Fruit fly (Drosophila melanogaster) whole organism, embryonic: Measurements from ENCODE around the gene CG31099.
A peak's percentile ranks its signal among the peaks of the same experiment; 100 is the strongest.

Source experiments
- Antp ChIP-seq: fragments of 200-800 bp; sonication (Bioruptor generic); optimal IDR thresholded peaks from 3 replicates; lab custom pipeline; 2016; ENCODE audit warnings: missing biosample characterization, missing genetic modification characterization
- Awh ChIP-seq: fragments of 200-800 bp; sonication (Bioruptor generic); IDR thresholded peaks from 2 replicates; pipeline ENCODE4, ENCODE4 v1.3.6; 2022; ENCODE audit warnings: missing biosample characterization, missing genetic modification characterization
- Blimp-1 ChIP-seq: fragments of 200-800 bp; sonication (Bioruptor generic); optimal IDR thresholded peaks from 3 replicates; lab custom pipeline; 2018; ENCODE audit warnings: missing biosample characterization, missing genetic modification characterization, mild to moderate bottlenecking, moderate library complexity, missing genetic modification reagents
- CG11456 ChIP-seq: fragments of 200-800 bp; sonication (Bioruptor generic); IDR thresholded peaks from 3 replicates; pipeline ENCODE4 v1.3.6; 2022; ENCODE audit warnings: missing biosample characterization, missing genetic modification characterization
- CG12104 ChIP-seq: fragments of 200-800 bp; sonication (Bioruptor generic); optimal IDR thresholded peaks from 3 replicates; lab custom pipeline; 2016; ENCODE audit warnings: missing biosample characterization, missing genetic modification characterization
- CG13624 ChIP-seq: fragments of 200-800 bp; sonication (Bioruptor generic); optimal IDR thresholded peaks from 2 replicates; lab custom pipeline; 2016; ENCODE audit warnings: missing biosample characterization, missing genetic modification characterization
- CG1647 ChIP-seq: fragments of 200-800 bp; sonication (Bioruptor generic); optimal IDR thresholded peaks from 3 replicates; lab custom pipeline; 2016; ENCODE audit warnings: missing biosample characterization, missing genetic modification characterization
- CG18476 ChIP-seq: fragments of 200-800 bp; sonication (Bioruptor generic); optimal IDR thresholded peaks from 2 replicates; lab custom pipeline; 2016; ENCODE audit warnings: missing biosample characterization, mild to moderate bottlenecking, missing genetic modification characterization
- CG18599 ChIP-seq: fragments of 200-800 bp; sonication (Bioruptor generic); optimal IDR thresholded peaks from 3 replicates; lab custom pipeline; 2017; ENCODE audit warnings: missing biosample characterization, missing genetic modification characterization, mild to moderate bottlenecking, moderate library complexity, missing genetic modification reagents
- CG2678 ChIP-seq: fragments of 200-800 bp; sonication (Bioruptor generic); optimal IDR thresholded peaks from 3 replicates; lab custom pipeline; 2019; ENCODE audit warnings: missing biosample characterization, mild to moderate bottlenecking, missing genetic modification characterization, moderate library complexity
- CG31365 ChIP-seq: fragments of 200-800 bp; sonication (Bioruptor generic); optimal IDR thresholded peaks from 2 replicates; lab custom pipeline; 2018; ENCODE audit warnings: missing biosample characterization, mild to moderate bottlenecking, missing genetic modification characterization
- CG32532 ChIP-seq: fragments of 200-800 bp; sonication (Bioruptor generic); IDR thresholded peaks from 2 replicates; pipeline ENCODE4 v1.3.6; 2022; ENCODE audit warnings: missing biosample characterization, missing genetic modification characterization
- CG33213 ChIP-seq: fragments of 200-800 bp; sonication (Bioruptor generic); optimal IDR thresholded peaks from 3 replicates; lab custom pipeline; 2016; ENCODE audit warnings: missing biosample characterization, missing genetic modification characterization
- CG4424 ChIP-seq: fragments of 200-800 bp; sonication (Bioruptor generic); optimal IDR thresholded peaks from 3 replicates; lab custom pipeline; 2016; ENCODE audit warnings: missing biosample characterization, missing genetic modification characterization
- CG5245 ChIP-seq: fragments of 200-800 bp; sonication (Bioruptor generic); optimal IDR thresholded peaks from 3 replicates; lab custom pipeline; 2016; ENCODE audit warnings: missing biosample characterization, missing genetic modification characterization
- CG6654 ChIP-seq: fragments of 200-800 bp; sonication (Bioruptor generic); optimal IDR thresholded peaks from 2 replicates; lab custom pipeline; 2017; ENCODE audit warnings: missing biosample characterization, mild to moderate bottlenecking, missing genetic modification characterization
- CG7271 ChIP-seq: fragments of 200-800 bp; sonication (Bioruptor generic); optimal IDR thresholded peaks from 2 replicates; lab custom pipeline; 2018; ENCODE audit warnings: missing biosample characterization, mild to moderate bottlenecking, missing genetic modification characterization, moderate library complexity
- CG9609 ChIP-seq: fragments of 200-800 bp; sonication (Bioruptor generic); optimal IDR thresholded peaks from 3 replicates; lab custom pipeline; 2016; ENCODE audit warnings: missing biosample characterization, missing genetic modification characterization
- CG9876 ChIP-seq: fragments of 200-800 bp; sonication (Bioruptor generic); optimal IDR thresholded peaks from 2 replicates; lab custom pipeline; 2016; ENCODE audit warnings: missing biosample characterization, missing genetic modification characterization
- CG9932 ChIP-seq: fragments of 200-800 bp; sonication (Bioruptor generic); IDR thresholded peaks from 2 replicates; pipeline ENCODE4 v1.3.6; 2022; ENCODE audit warnings: missing biosample characterization, missing genetic modification characterization
- CkIIα-i1 ChIP-seq: fragments of 200-800 bp; sonication (Bioruptor generic); IDR thresholded peaks from 2 replicates; pipeline ENCODE4 v1.3.6; 2022; ENCODE audit warnings: missing biosample characterization, missing genetic modification characterization
- Dbx ChIP-seq: fragments of 200-800 bp; sonication (Bioruptor generic); IDR thresholded peaks from 3 replicates; pipeline ENCODE4 v1.3.6; 2022; ENCODE audit warnings: missing biosample characterization, missing genetic modification characterization
- GATAe ChIP-seq: fragments of 200-800 bp; sonication (Bioruptor generic); conservative IDR thresholded peaks from 2 replicates; pipeline ENCODE4 v1.3.6; 2022; ENCODE audit warnings: missing biosample characterization, missing genetic modification characterization
- HmgZ ChIP-seq: fragments of 200-800 bp; sonication (Bioruptor generic); optimal IDR thresholded peaks from 2 replicates; lab custom pipeline; 2018; ENCODE audit warnings: missing biosample characterization, mild to moderate bottlenecking, missing genetic modification characterization
- Hr39 ChIP-seq: fragments of >200 bp; optimal IDR thresholded peaks from 2 replicates; lab custom pipeline; 2017
- MBD-R2 ChIP-seq: fragments of 200-800 bp; sonication (Bioruptor generic); IDR thresholded peaks from 2 replicates; pipeline ENCODE4 v1.3.6; 2022; ENCODE audit warnings: missing biosample characterization, missing genetic modification characterization
- Mes4 ChIP-seq: fragments of 200-800 bp; sonication (Bioruptor generic); optimal IDR thresholded peaks from 2 replicates; lab custom pipeline; 2016; ENCODE audit warnings: missing biosample characterization, missing genetic modification characterization
- Nf-YC ChIP-seq: fragments of 200-800 bp; optimal IDR thresholded peaks from 3 replicates; lab custom pipeline; 2019; ENCODE audit warnings: missing biosample characterization, mild to moderate bottlenecking, missing genetic modification characterization, moderate library complexity
- Oli ChIP-seq: fragments of 200-800 bp; sonication (Bioruptor generic); optimal IDR thresholded peaks from 2 replicates; lab custom pipeline; 2018; ENCODE audit warnings: missing biosample characterization, mild to moderate bottlenecking, missing genetic modification characterization, moderate library complexity
- Ptx1 ChIP-seq: fragments of 200-800 bp; sonication (Bioruptor generic); IDR thresholded peaks from 2 replicates; pipeline ENCODE4 v1.3.6; 2022; ENCODE audit warnings: missing biosample characterization, missing genetic modification characterization
- Rfx ChIP-seq: fragments of 200-800 bp; sonication (Bioruptor generic); IDR thresholded peaks from 2 replicates; pipeline ENCODE4 v1.3.6; 2022; ENCODE audit warnings: missing biosample characterization, missing genetic modification characterization
- Six4 ChIP-seq: fragments of 200-800 bp; sonication (Bioruptor generic); optimal IDR thresholded peaks from 2 replicates; lab custom pipeline; 2016; ENCODE audit warnings: missing biosample characterization, missing genetic modification characterization
- Sox100B ChIP-seq: fragments of 200-800 bp; sonication (Bioruptor generic); optimal IDR thresholded peaks from 3 replicates; lab custom pipeline; 2018; ENCODE audit warnings: missing biosample characterization, mild to moderate bottlenecking, missing genetic modification characterization
- Spps ChIP-seq: fragments of 200-800 bp; sonication (Bioruptor generic); optimal IDR thresholded peaks from 2 replicates; lab custom pipeline; 2018; ENCODE audit warnings: missing biosample characterization, mild to moderate bottlenecking, missing genetic modification characterization
- ase ChIP-seq: fragments of 200-800 bp; sonication (Bioruptor generic); IDR thresholded peaks from 3 replicates; pipeline ENCODE4 v1.3.6; 2022; ENCODE audit warnings: missing biosample characterization, missing genetic modification characterization
- bbx ChIP-seq: fragments of 200-800 bp; sonication (Bioruptor generic); IDR thresholded peaks from 2 replicates; pipeline ENCODE4 v1.3.6; 2022; ENCODE audit warnings: missing biosample characterization, missing genetic modification characterization; ENCODE audit not compliant: partially characterized antibody
- dimm ChIP-seq: fragments of 200-800 bp; sonication (Bioruptor generic); IDR thresholded peaks from 2 replicates; pipeline ENCODE4 v1.3.6; 2022; ENCODE audit warnings: missing biosample characterization, missing genetic modification characterization
- en ChIP-seq: fragments of 200-800 bp; sonication (Bioruptor generic); optimal IDR thresholded peaks from 2 replicates; lab custom pipeline; 2016; ENCODE audit warnings: missing biosample characterization, missing genetic modification characterization
- fd64A ChIP-seq: fragments of 200-800 bp; sonication (Bioruptor generic); optimal IDR thresholded peaks from 3 replicates; lab custom pipeline; 2018; ENCODE audit warnings: missing biosample characterization, mild to moderate bottlenecking, missing genetic modification characterization
- h ChIP-seq: fragments of >200 bp; optimal IDR thresholded peaks from 2 replicates; lab custom pipeline; 2017
- insv ChIP-seq, 2 experiments: fragments of 200-800 bp; sonication (Bioruptor generic); optimal IDR thresholded peaks; 3 replicates each; lab custom pipeline; 2016 to 2018; ENCODE audit warnings: missing biosample characterization in 2 of 2, missing genetic modification characterization in 2 of 2
- ken ChIP-seq: fragments of 200-800 bp; sonication (Bioruptor generic); IDR thresholded peaks from 3 replicates; pipeline ENCODE4 v1.3.6; 2022; ENCODE audit warnings: missing biosample characterization, missing genetic modification characterization
- knrl ChIP-seq: fragments of 200-800 bp; sonication (Bioruptor generic); IDR thresholded peaks from 3 replicates; pipeline ENCODE4 v1.3.6; 2022; ENCODE audit warnings: missing biosample characterization, missing genetic modification characterization; ENCODE audit not compliant: partially characterized antibody
- lab ChIP-seq: fragments of 200-800 bp; sonication (Bioruptor generic); optimal IDR thresholded peaks from 3 replicates; lab custom pipeline; 2017; ENCODE audit warnings: missing biosample characterization, missing genetic modification characterization, mild to moderate bottlenecking, moderate library complexity, missing genetic modification reagents
- luna ChIP-seq: fragments of 200-800 bp; sonication (Bioruptor generic); optimal IDR thresholded peaks from 2 replicates; lab custom pipeline; 2016; ENCODE audit warnings: missing biosample characterization, missing genetic modification characterization
- nerfin-2 ChIP-seq: fragments of 200-800 bp; sonication (Bioruptor generic); IDR thresholded peaks from 2 replicates; pipeline ENCODE4 v1.3.6; 2022; ENCODE audit warnings: missing biosample characterization, missing genetic modification characterization; ENCODE audit not compliant: partially characterized antibody
- odd ChIP-seq: fragments of 200-800 bp; sonication (Bioruptor generic); optimal IDR thresholded peaks from 2 replicates; lab custom pipeline; 2017; ENCODE audit warnings: missing biosample characterization, mild to moderate bottlenecking, missing genetic modification characterization
- repo ChIP-seq: fragments of 200-800 bp; sonication (Bioruptor generic); optimal IDR thresholded peaks from 2 replicates; lab custom pipeline; 2016; ENCODE audit warnings: missing biosample characterization, missing genetic modification characterization
- rib ChIP-seq: fragments of 200-800 bp; sonication (Bioruptor generic); IDR thresholded peaks from 2 replicates; pipeline ENCODE4 v1.3.6; 2022; ENCODE audit warnings: missing biosample characterization, missing genetic modification characterization
- sim ChIP-seq: fragments of 200-800 bp; sonication (Bioruptor generic); IDR thresholded peaks from 2 replicates; pipeline ENCODE4 v1.3.6; 2022; ENCODE audit warnings: missing biosample characterization, missing genetic modification characterization
- unc-4 ChIP-seq: fragments of 200-800 bp; sonication (Bioruptor generic); IDR thresholded peaks from 2 replicates; pipeline ENCODE4 v1.3.6; 2022; ENCODE audit warnings: missing biosample characterization, missing genetic modification characterization; ENCODE audit not compliant: partially characterized antibody
- wdn ChIP-seq: fragments of 200-800 bp; sonication (Bioruptor generic); IDR thresholded peaks from 2 replicates; pipeline ENCODE4 v1.3.6; 2022; ENCODE audit warnings: missing biosample characterization, missing genetic modification characterization
- zfh1 ChIP-seq: fragments of 200-800 bp; sonication (Bioruptor generic); IDR thresholded peaks from 3 replicates; pipeline ENCODE4 v1.3.6; 2022; ENCODE audit warnings: missing biosample characterization, missing genetic modification characterization

The CG31099 gene

dm6 chr3R:25292864-25293284 is 17.9 kb downstream of the CG31099 start, which contains the start of gene CG31098:
CG31098 (minus strand) TSS chr3R:25292977.
- TF ChIP-seq Dbx (GFP tag; lab: Robert Waterston, UW) (no peak), GATAe (no peak), CG33213 (GFP tag; lab: Kevin White, UChicago) (no peak), CG11456 (GFP tag; lab: Robert Waterston, UW) (no peak), CG7271 (tag; lab: Kevin White, UChicago) (no peak), ken (no peak), Mes4 (GFP tag; lab: Kevin White, UChicago) (no peak), Ptx1 (no peak), luna (GFP tag; lab: Kevin White, UChicago) (no peak), dimm (no peak), Blimp-1 (GFP tag; lab: Kevin White, UChicago) (no peak), zfh1 (no peak), Hr39 (no peak), repo (GFP tag; lab: Kevin White, UChicago) (no peak), sim (GFP tag; lab: Robert Waterston, UW) (no peak), CG9609 (GFP tag; lab: Kevin White, UChicago) (no peak), MBD-R2 (GFP tag; lab: Robert Waterston, UW) (no peak), Nf-YC (tag; lab: Kevin White, UChicago) (no peak), CG2678 (peak; percentile 54), odd (peak; percentile 53), knrl (GFP tag; lab: Robert Waterston, UW) (no peak), nerfin-2 (GFP tag; lab: Robert Waterston, UW) (no peak), fd64A (GFP tag; lab: Kevin White, UChicago) (no peak), insv (GFP tag; optimal IDR thresholded peaks at IDR 0.05; lab: Kevin White, UChicago) (no peak), CG18476 (GFP tag; lab: Kevin White, UChicago) (no peak), Rfx (GFP tag; lab: Robert Waterston, UW) (peak; percentile 7; the same call in 1 of the 2 replicates), CG32532 (GFP tag; lab: Robert Waterston, UW) (peak; percentile 26; the same call in 1 of the 2 replicates), CG12104 (GFP tag; lab: Kevin White, UChicago) (no peak), Awh (GFP tag; lab: Robert Waterston, UW) (no peak), h (lab: Kevin White, UChicago) (no peak), CG6654 (GFP tag; lab: Kevin White, UChicago) (no peak), wdn (GFP tag; lab: Robert Waterston, UW) (no peak), Spps (tag; lab: Kevin White, UChicago) (no peak), Sox100B (GFP tag; lab: Kevin White, UChicago) (no peak), CkIIα-i1 (no peak), CG9932 (GFP tag; lab: Robert Waterston, UW) (no peak), CG1647 (GFP tag; lab: Kevin White, UChicago) (no peak), HmgZ (tag; lab: Kevin White, UChicago) (peak; percentile 20), en (GFP tag; lab: Kevin White, UChicago) (no peak), rib (no peak), CG4424 (GFP tag; lab: Kevin White, UChicago) (no peak), bbx (GFP tag; lab: Robert Waterston, UW) (no peak), lab (GFP tag; lab: Kevin White, UChicago) (peak; percentile 48), ase (GFP tag; lab: Robert Waterston, UW) (no peak), CG31365 (no peak), unc-4 (peak; percentile 43; the same call in 1 of the 2 replicates), Six4 (GFP tag; lab: Kevin White, UChicago) (no peak), CG9876 (GFP tag; lab: Kevin White, UChicago) (no peak), Antp (GFP tag; lab: Kevin White, UChicago) (no peak), CG18599 (peak; percentile 48), CG13624 (no peak), Oli (tag; lab: Kevin White, UChicago) (no peak), CG5245 (GFP tag; lab: Kevin White, UChicago) (no peak)
